Fruit fly (Drosophila melanogaster) whole organism, embryonic: ENCODE measurements around the gene CG15283.

Source experiments
- ATbp ChIP-seq: fragments of 200-800 bp; sonication (Bioruptor generic); optimal IDR thresholded peaks from 2 replicates; lab custom pipeline; 2017; ENCODE audit warnings: missing biosample characterization, mild to moderate bottlenecking, missing genetic modification characterization, missing genetic modification reagents
- Asciz ChIP-seq: fragments of 200-800 bp; sonication (Bioruptor generic); optimal IDR thresholded peaks from 2 replicates; lab custom pipeline; 2017; ENCODE audit warnings: missing biosample characterization, mild to moderate bottlenecking, missing genetic modification characterization, missing genetic modification reagents
- BtbVII ChIP-seq: fragments of 200-800 bp; sonication (Bioruptor generic); optimal IDR thresholded peaks from 3 replicates; lab custom pipeline; 2017; ENCODE audit warnings: missing biosample characterization, mild to moderate bottlenecking, missing genetic modification characterization
- CG10274 ChIP-seq: fragments of 200-800 bp; sonication (Bioruptor generic); optimal IDR thresholded peaks from 3 replicates; lab custom pipeline; 2017; ENCODE audit warnings: missing biosample characterization, mild to moderate bottlenecking, missing genetic modification characterization
- CG10321 ChIP-seq: fragments of 200-800 bp; sonication (Bioruptor generic); IDR thresholded peaks from 2 replicates; pipeline ENCODE4 v1.3.6; 2022; ENCODE audit warnings: missing biosample characterization, missing genetic modification characterization
- CG10543 ChIP-seq: fragments of 200-800 bp; sonication (Bioruptor generic); optimal IDR thresholded peaks from 3 replicates; lab custom pipeline; 2017; ENCODE audit warnings: missing biosample characterization, mild to moderate bottlenecking, missing genetic modification characterization, moderate library complexity
- CG11398 ChIP-seq: fragments of 200-800 bp; sonication (Bioruptor generic); optimal IDR thresholded peaks from 2 replicates; lab custom pipeline; 2016; ENCODE audit warnings: missing biosample characterization, missing genetic modification characterization
- CG15269 ChIP-seq: fragments of 200-800 bp; sonication (Bioruptor generic); optimal IDR thresholded peaks from 2 replicates; lab custom pipeline; 2018; ENCODE audit warnings: missing biosample characterization, mild to moderate bottlenecking, missing genetic modification characterization, moderate library complexity
- CG1603 ChIP-seq: fragments of 200-800 bp; sonication (Bioruptor generic); optimal IDR thresholded peaks from 2 replicates; lab custom pipeline; 2019; ENCODE audit warnings: missing biosample characterization, mild to moderate bottlenecking, missing genetic modification characterization, moderate library complexity
- CG1647 ChIP-seq: fragments of 200-800 bp; sonication (Bioruptor generic); optimal IDR thresholded peaks from 3 replicates; lab custom pipeline; 2016; ENCODE audit warnings: missing biosample characterization, missing genetic modification characterization
- CG17361 ChIP-seq: fragments of 200-800 bp; sonication (Bioruptor generic); IDR thresholded peaks from 3 replicates; pipeline ENCODE4 v1.3.6; 2022; ENCODE audit warnings: missing biosample characterization, missing genetic modification characterization
- CG17612 ChIP-seq: fragments of 200-800 bp; sonication (Bioruptor generic); IDR thresholded peaks from 2 replicates; pipeline ENCODE4 v1.3.6; 2022; ENCODE audit warnings: missing biosample characterization, missing genetic modification characterization
- CG18619 ChIP-seq: fragments of 200-800 bp; sonication (Bioruptor generic); optimal IDR thresholded peaks from 3 replicates; lab custom pipeline; 2017; ENCODE audit warnings: missing biosample characterization, mild to moderate bottlenecking, missing genetic modification characterization
- CG2199 ChIP-seq: fragments of 200-800 bp; sonication (Bioruptor generic); IDR thresholded peaks from 3 replicates; pipeline ENCODE4 v1.3.6; 2022; ENCODE audit warnings: missing biosample characterization, missing genetic modification characterization
- CG4854 ChIP-seq: fragments of 200-800 bp; sonication (Bioruptor generic); optimal IDR thresholded peaks from 2 replicates; lab custom pipeline; 2016; ENCODE audit warnings: missing biosample characterization, missing genetic modification characterization, inconsistent platforms
- CG6254 ChIP-seq: fragments of 200-800 bp; sonication (Bioruptor generic); optimal IDR thresholded peaks from 3 replicates; lab custom pipeline; 2017; ENCODE audit warnings: mild to moderate bottlenecking, missing biosample characterization, missing genetic modification reagents, missing genetic modification characterization
- CG7357 ChIP-seq: fragments of 200-800 bp; sonication (Bioruptor generic); IDR thresholded peaks from 3 replicates; pipeline ENCODE4 v1.3.6; 2022; ENCODE audit warnings: missing biosample characterization, missing genetic modification characterization
- CG9932 ChIP-seq: fragments of 200-800 bp; sonication (Bioruptor generic); IDR thresholded peaks from 2 replicates; pipeline ENCODE4 v1.3.6; 2022; ENCODE audit warnings: missing biosample characterization, missing genetic modification characterization
- CkIIα-i1 ChIP-seq: fragments of 200-800 bp; sonication (Bioruptor generic); IDR thresholded peaks from 2 replicates; pipeline ENCODE4 v1.3.6; 2022; ENCODE audit warnings: missing biosample characterization, missing genetic modification characterization
- CrebB ChIP-seq: fragments of 200-800 bp; sonication (Bioruptor generic); optimal IDR thresholded peaks from 3 replicates; lab custom pipeline; 2018; ENCODE audit warnings: missing biosample characterization, mild to moderate bottlenecking, missing genetic modification characterization
- Elba2 ChIP-seq: fragments of 200-800 bp; sonication (Bioruptor generic); optimal IDR thresholded peaks from 3 replicates; lab custom pipeline; 2016; ENCODE audit warnings: missing biosample characterization, missing genetic modification characterization
- Ets65A ChIP-seq: fragments of 200-800 bp; sonication (Bioruptor generic); peaks from one replicate; lab custom pipeline; 2016; ENCODE audit warnings: missing biosample characterization, missing genetic modification characterization
- Hey ChIP-seq: fragments of 200-800 bp; sonication (Bioruptor generic); optimal IDR thresholded peaks from 3 replicates; lab custom pipeline; 2018; ENCODE audit warnings: missing biosample characterization, mild to moderate bottlenecking, missing genetic modification characterization
- Hsf ChIP-seq: fragments of 200-800 bp; sonication (Bioruptor generic); optimal IDR thresholded peaks from 3 replicates; lab custom pipeline; 2016; ENCODE audit warnings: missing biosample characterization, missing genetic modification characterization
- Neu2 ChIP-seq: fragments of 200-800 bp; sonication (Bioruptor generic); optimal IDR thresholded peaks from 3 replicates; lab custom pipeline; 2016; ENCODE audit warnings: missing biosample characterization, missing genetic modification characterization, borderline replicate concordance
- amos ChIP-seq: fragments of 200-800 bp; sonication (Bioruptor generic); IDR thresholded peaks from 2 replicates; pipeline ENCODE4 v1.3.6; 2022; ENCODE audit warnings: missing biosample characterization, missing genetic modification characterization; ENCODE audit not compliant: partially characterized antibody
- ara ChIP-seq: fragments of 200-800 bp; sonication (Bioruptor generic); IDR thresholded peaks from 2 replicates; pipeline ENCODE4 v1.3.6; 2022; ENCODE audit warnings: missing biosample characterization, missing genetic modification characterization
- btn ChIP-seq: fragments of 200-800 bp; sonication (Bioruptor generic); optimal IDR thresholded peaks from 2 replicates; lab custom pipeline; 2016; ENCODE audit warnings: missing biosample characterization, missing genetic modification characterization
- caup ChIP-seq: fragments of 200-800 bp; sonication (Bioruptor generic); optimal IDR thresholded peaks from 3 replicates; lab custom pipeline; 2017; ENCODE audit warnings: missing biosample characterization, mild to moderate bottlenecking, missing genetic modification characterization, moderate library complexity; ENCODE audit not compliant: severe bottlenecking
- dmrt99B ChIP-seq: fragments of 200-800 bp; sonication (Bioruptor generic); optimal IDR thresholded peaks from 2 replicates; lab custom pipeline; 2018; ENCODE audit warnings: missing biosample characterization, mild to moderate bottlenecking, missing genetic modification characterization, moderate library complexity
- fd102C ChIP-seq: fragments of 200-800 bp; sonication (Bioruptor generic); optimal IDR thresholded peaks from 2 replicates; lab custom pipeline; 2018; ENCODE audit warnings: missing biosample characterization, mild to moderate bottlenecking, missing genetic modification characterization, moderate library complexity
- fru ChIP-seq: fragments of >200 bp; optimal IDR thresholded peaks from 2 replicates; lab custom pipeline; 2017
- gro ChIP-seq: fragments of 200-800 bp; sonication (Bioruptor generic); optimal IDR thresholded peaks from 2 replicates; lab custom pipeline; 2016; ENCODE audit warnings: missing biosample characterization, missing genetic modification characterization
- hbn ChIP-seq: fragments of 200-800 bp; sonication (Bioruptor generic); IDR thresholded peaks from 2 replicates; pipeline ENCODE4 v1.3.6; 2022; ENCODE audit warnings: missing biosample characterization, missing genetic modification characterization; ENCODE audit not compliant: partially characterized antibody
- jing ChIP-seq: fragments of 200-800 bp; sonication (Bioruptor generic); optimal IDR thresholded peaks from 2 replicates; lab custom pipeline; 2018; ENCODE audit warnings: missing biosample characterization, mild to moderate bottlenecking, missing genetic modification characterization
- klu ChIP-seq: fragments of 200-800 bp; sonication (Bioruptor generic); IDR thresholded peaks from 2 replicates; pipeline ENCODE4 v1.3.6; 2022; ENCODE audit warnings: missing biosample characterization, missing genetic modification characterization
- knrl ChIP-seq: fragments of 200-800 bp; sonication (Bioruptor generic); IDR thresholded peaks from 3 replicates; pipeline ENCODE4 v1.3.6; 2022; ENCODE audit warnings: missing biosample characterization, missing genetic modification characterization; ENCODE audit not compliant: partially characterized antibody
- lbe ChIP-seq: fragments of 200-800 bp; sonication (Bioruptor generic); optimal IDR thresholded peaks from 2 replicates; lab custom pipeline; 2016; ENCODE audit warnings: missing biosample characterization, mild to moderate bottlenecking, missing genetic modification characterization
- lola ChIP-seq, 3 experiments: fragments of >200 bp in 2 of 3; fragments of 200-800 bp in 1 of 3; sonication (Bioruptor generic) in 1 of 3; optimal IDR thresholded peaks; 2 replicates each; lab custom pipeline; 2017 to 2019; ENCODE audit warnings: missing biosample characterization in 3 of 3, missing genetic modification characterization in 3 of 3, mild to moderate bottlenecking in 1 of 3, moderate library complexity in 1 of 3
- onecut ChIP-seq: fragments of 200-800 bp; sonication (Bioruptor generic); IDR thresholded peaks from 2 replicates; pipeline ENCODE4 v1.3.6; 2022; ENCODE audit warnings: missing biosample characterization, missing genetic modification characterization
- org-1 ChIP-seq: fragments of 200-800 bp; sonication (Bioruptor generic); optimal IDR thresholded peaks from 2 replicates; lab custom pipeline; 2017; ENCODE audit warnings: missing biosample characterization, missing genetic modification characterization
- peb ChIP-seq: fragments of 200-800 bp; sonication (Bioruptor generic); IDR thresholded peaks from 2 replicates; pipeline ENCODE4 v1.3.6; 2022; ENCODE audit warnings: missing biosample characterization, missing genetic modification characterization
- pita ChIP-seq: fragments of 200-800 bp; sonication (Bioruptor generic); optimal IDR thresholded peaks from 2 replicates; lab custom pipeline; 2017; ENCODE audit warnings: missing biosample characterization, mild to moderate bottlenecking, missing genetic modification characterization
- salm ChIP-seq: fragments of 200-800 bp; sonication (Bioruptor generic); optimal IDR thresholded peaks from 2 replicates; lab custom pipeline; 2018; ENCODE audit warnings: missing biosample characterization, mild to moderate bottlenecking, missing genetic modification characterization
- sd ChIP-seq: fragments of 200-800 bp; sonication (Bioruptor generic); optimal IDR thresholded peaks from 3 replicates; lab custom pipeline; 2018; ENCODE audit warnings: missing biosample characterization, mild to moderate bottlenecking, missing genetic modification characterization, moderate library complexity
- stwl ChIP-seq: fragments of 200-800 bp; sonication (Bioruptor generic); optimal IDR thresholded peaks from 3 replicates; lab custom pipeline; 2018; ENCODE audit warnings: missing biosample characterization, mild to moderate bottlenecking, missing genetic modification characterization, moderate library complexity
- unc-4 ChIP-seq: fragments of 200-800 bp; sonication (Bioruptor generic); IDR thresholded peaks from 2 replicates; pipeline ENCODE4 v1.3.6; 2022; ENCODE audit warnings: missing biosample characterization, missing genetic modification characterization; ENCODE audit not compliant: partially characterized antibody
- vvl ChIP-seq: fragments of 200-800 bp; sonication (Bioruptor generic); IDR thresholded peaks from 2 replicates; pipeline ENCODE4 v1.3.6; 2022; ENCODE audit warnings: missing biosample characterization, missing genetic modification characterization
- zfh2 ChIP-seq: fragments of 200-800 bp; sonication (Bioruptor generic); optimal IDR thresholded peaks from 2 replicates; lab custom pipeline; 2016; ENCODE audit warnings: missing biosample characterization, missing genetic modification characterization

CG15283 gene

dm6 chr2L:14458187-14458899 lies 7.6 kb upstream of the CG15283 start (continued):
- TF ChIP-seq Hsf (GFP tag; lab: Kevin White, UChicago) (peak; percentile 68), zfh2 (GFP tag; lab: Kevin White, UChicago) (peak; percentile 38), knrl (GFP tag; lab: Robert Waterston, UW) (no peak), unc-4 (no peak), onecut (GFP tag; lab: Robert Waterston, UW) (peak; percentile 63), klu (peak; percentile 50; the same call in 1 of the 2 replicates), ATbp (GFP tag; lab: Kevin White, UChicago) (peak; percentile 79), Elba2 (no peak), CrebB (peak; percentile 48), fd102C (no peak), Asciz (GFP tag; lab: Kevin White, UChicago) (no peak), vvl (peak; percentile 80), CG17361 (0 out of 3 replicates have a peak, but pooled peaks have one; percentile 16), CG7357 (0 out of 3 replicates have a peak, but pooled peaks have one; percentile 23), amos (no peak; the same call in 1 of the 2 replicates), jing (GFP tag; lab: Kevin White, UChicago) (peak; percentile 66), CG10274 (no peak), org-1 (peak; percentile 71), CG11398 (no peak), gro (peak; percentile 8), pita (GFP tag; lab: Kevin White, UChicago) (no peak), CG17612 (no peak), CG9932 (GFP tag; lab: Robert Waterston, UW) (peak; percentile 60), peb (no peak), CG1603 (tag; lab: Kevin White, UChicago) (peak; percentile 53), CG6254 (no peak), hbn (no peak), dmrt99B (tag; lab: Kevin White, UChicago) (peak; percentile 57), CG18619 (GFP tag; lab: Kevin White, UChicago) (peak; percentile 47), ara (GFP tag; lab: Robert Waterston, UW) (no peak), BtbVII (GFP tag; lab: Kevin White, UChicago) (no peak), CG10543 (GFP tag; lab: Kevin White, UChicago) (peak; percentile 55), Ets65A (GFP tag; lab: Kevin White, UChicago) (peak; percentile 92), lbe (GFP tag; lab: Kevin White, UChicago) (no peak), fru (lab: Kevin White, UChicago) (no peak), Hey (tag; lab: Kevin White, UChicago) (no peak), salm (tag; lab: Kevin White, UChicago) (peak; percentile 38), CG2199 (GFP tag; lab: Robert Waterston, UW) (no peak), CG4854 (GFP tag; lab: Kevin White, UChicago) (peak; percentile 42), CkIIα-i1 (no peak), sd (tag; lab: Kevin White, UChicago) (peak; percentile 7), CG15269 (tag; lab: Kevin White, UChicago) (peak; percentile 82), stwl (tag; lab: Kevin White, UChicago) (no peak), caup (GFP tag; lab: Kevin White, UChicago) (no peak), CG10321 (GFP tag; lab: Robert Waterston, UW) (no peak), CG1647 (GFP tag; lab: Kevin White, UChicago) (peak; percentile 38), btn (GFP tag; lab: Kevin White, UChicago) (no peak), Neu2 (GFP tag; lab: Kevin White, UChicago) (no peak), lola (GFP tag; optimal IDR thresholded peaks at IDR 0.05; lab: Kevin White, UChicago) (peak in 1 of 3 experiments; percentile 51)
